Fruit fly (Drosophila melanogaster) whole organism, embryonic: ENCODE data around the gene Spn28Db.
A peak's percentile ranks its signal among the peaks of the same experiment; 100 is the strongest.
"Not testable (repeated sequence)": the region's sequence is repeated elsewhere in the genome, so short reads cannot be mapped to it uniquely, and the experiment has no call there.

Experiments used
- Bgb ChIP-seq: fragments of 200-800 bp; sonication (Bioruptor generic); IDR thresholded peaks from 2 replicates; pipeline ENCODE4 v1.3.6; 2022; ENCODE audit warnings: missing biosample characterization, missing genetic modification characterization; ENCODE audit not compliant: partially characterized antibody
- Blimp-1 ChIP-seq: fragments of 200-800 bp; sonication (Bioruptor generic); optimal IDR thresholded peaks from 3 replicates; lab custom pipeline; 2018; ENCODE audit warnings: missing biosample characterization, missing genetic modification characterization, mild to moderate bottlenecking, moderate library complexity, missing genetic modification reagents
- CG11247 ChIP-seq: fragments of 200-800 bp; sonication (Bioruptor generic); IDR thresholded peaks from 2 replicates; pipeline ENCODE4 v1.3.6; 2022; ENCODE audit warnings: missing biosample characterization, missing genetic modification characterization
- CG14860 ChIP-seq: fragments of 200-800 bp; sonication (Bioruptor generic); IDR thresholded peaks from 3 replicates; pipeline ENCODE4 v1.3.6; 2022; ENCODE audit warnings: missing biosample characterization, missing genetic modification characterization; ENCODE audit not compliant: partially characterized antibody
- CG14965 ChIP-seq: fragments of 200-800 bp; sonication (Bioruptor generic); optimal IDR thresholded peaks from 2 replicates; lab custom pipeline; 2016; ENCODE audit warnings: missing biosample characterization, missing genetic modification characterization, borderline replicate concordance
- CG15601 ChIP-seq: fragments of 200-800 bp; sonication (Bioruptor generic); optimal IDR thresholded peaks from 3 replicates; lab custom pipeline; 2019; ENCODE audit warnings: missing biosample characterization, mild to moderate bottlenecking, missing genetic modification characterization, moderate library complexity
- CG17912 ChIP-seq: fragments of 200-800 bp; sonication (Bioruptor generic); optimal IDR thresholded peaks from 2 replicates; lab custom pipeline; 2018; ENCODE audit warnings: missing biosample characterization, mild to moderate bottlenecking, missing genetic modification characterization
- CG2712 ChIP-seq: fragments of 200-800 bp; optimal IDR thresholded peaks from 3 replicates; lab custom pipeline; 2019; ENCODE audit warnings: missing biosample characterization, mild to moderate bottlenecking, missing genetic modification characterization, moderate library complexity
- CG3163 ChIP-seq: fragments of 200-800 bp; sonication (Bioruptor generic); optimal IDR thresholded peaks from 3 replicates; lab custom pipeline; 2016; ENCODE audit warnings: missing biosample characterization, missing genetic modification characterization
- CG33213 ChIP-seq: fragments of 200-800 bp; sonication (Bioruptor generic); optimal IDR thresholded peaks from 3 replicates; lab custom pipeline; 2016; ENCODE audit warnings: missing biosample characterization, missing genetic modification characterization
- CG33557 ChIP-seq: fragments of 200-800 bp; sonication (Bioruptor generic); optimal IDR thresholded peaks from 2 replicates; lab custom pipeline; 2019; ENCODE audit warnings: missing biosample characterization, mild to moderate bottlenecking, missing genetic modification characterization, moderate library complexity
- CG34422 ChIP-seq: fragments of 200-800 bp; sonication (Bioruptor generic); IDR thresholded peaks from 3 replicates; pipeline ENCODE4 v1.3.6; 2022; ENCODE audit warnings: missing biosample characterization, missing genetic modification characterization
- CG6654 ChIP-seq: fragments of 200-800 bp; sonication (Bioruptor generic); optimal IDR thresholded peaks from 2 replicates; lab custom pipeline; 2017; ENCODE audit warnings: missing biosample characterization, mild to moderate bottlenecking, missing genetic modification characterization
- CG7839 ChIP-seq: fragments of 200-800 bp; sonication (Bioruptor generic); optimal IDR thresholded peaks from 3 replicates; lab custom pipeline; 2018; ENCODE audit warnings: missing biosample characterization, mild to moderate bottlenecking, missing genetic modification characterization, moderate library complexity
- CG8924 ChIP-seq: fragments of 200-800 bp; optimal IDR thresholded peaks from 3 replicates; lab custom pipeline; 2019; ENCODE audit warnings: missing biosample characterization, mild to moderate bottlenecking, missing genetic modification characterization, moderate library complexity
- CG9437 ChIP-seq: fragments of 200-800 bp; sonication (Bioruptor generic); optimal IDR thresholded peaks from 2 replicates; lab custom pipeline; 2018; ENCODE audit warnings: missing biosample characterization, mild to moderate bottlenecking, missing genetic modification characterization
- CG9817 ChIP-seq: fragments of 200-800 bp; sonication (Bioruptor generic); optimal IDR thresholded peaks from 2 replicates; lab custom pipeline; 2018; ENCODE audit warnings: missing biosample characterization, mild to moderate bottlenecking, missing genetic modification characterization, moderate library complexity
- Deaf1 ChIP-seq: fragments of 200-800 bp; optimal IDR thresholded peaks from 3 replicates; lab custom pipeline; 2019; ENCODE audit warnings: missing biosample characterization, mild to moderate bottlenecking, missing genetic modification characterization, moderate library complexity
- Dek ChIP-seq: fragments of 200-800 bp; sonication (Bioruptor generic); optimal IDR thresholded peaks from 3 replicates; lab custom pipeline; 2019; ENCODE audit warnings: missing biosample characterization, mild to moderate bottlenecking, missing genetic modification characterization, moderate library complexity
- Dll ChIP-seq: fragments of 200-800 bp; sonication (Bioruptor generic); IDR thresholded peaks from 4 replicates; pipeline ENCODE4 v1.3.6; 2022; ENCODE audit warnings: missing biosample characterization, missing genetic modification characterization; ENCODE audit not compliant: partially characterized antibody
- Dref ChIP-seq: fragments of 200-800 bp; sonication (Bioruptor generic); IDR thresholded peaks from 2 replicates; pipeline ENCODE4 v1.3.6; 2022; ENCODE audit warnings: missing biosample characterization, missing genetic modification characterization
- E2f2 ChIP-seq: fragments of 200-800 bp; sonication (Bioruptor generic); IDR thresholded peaks from 2 replicates; pipeline ENCODE4 v1.3.6; 2022; ENCODE audit warnings: missing biosample characterization, missing genetic modification characterization
- Ets97D ChIP-seq: fragments of 200-800 bp; sonication (Bioruptor generic); optimal IDR thresholded peaks from 3 replicates; lab custom pipeline; 2016; ENCODE audit warnings: missing biosample characterization, missing genetic modification characterization
- H2.0 ChIP-seq: fragments of 200-800 bp; sonication (Bioruptor generic); IDR thresholded peaks from 2 replicates; pipeline ENCODE4 v1.3.6; 2022; ENCODE audit warnings: missing biosample characterization, missing genetic modification characterization
- MESR4 ChIP-seq: fragments of 200-800 bp; sonication (Bioruptor generic); optimal IDR thresholded peaks from 2 replicates; lab custom pipeline; 2018; ENCODE audit warnings: missing biosample characterization, mild to moderate bottlenecking, missing genetic modification characterization, moderate library complexity
- NFAT ChIP-seq: fragments of 200-800 bp; sonication (Bioruptor generic); IDR thresholded peaks from 2 replicates; pipeline ENCODE4 v1.3.6; 2022; ENCODE audit warnings: missing biosample characterization, missing genetic modification characterization
- Opbp ChIP-seq: fragments of 200-800 bp; sonication (Bioruptor generic); IDR thresholded peaks from 3 replicates; pipeline ENCODE4 v1.3.6; 2022; ENCODE audit warnings: missing biosample characterization, missing genetic modification characterization; ENCODE audit not compliant: partially characterized antibody
- Pdp1 ChIP-seq, 2 experiments: fragments of 200-800 bp; sonication (Bioruptor generic); optimal IDR thresholded peaks; 3 replicates each; lab custom pipeline; 2016; ENCODE audit warnings: missing biosample characterization in 2 of 2, missing genetic modification characterization in 2 of 2, mild to moderate bottlenecking in 1 of 2, moderate library complexity in 1 of 2
- Rfx ChIP-seq: fragments of 200-800 bp; sonication (Bioruptor generic); IDR thresholded peaks from 2 replicates; pipeline ENCODE4 v1.3.6; 2022; ENCODE audit warnings: missing biosample characterization, missing genetic modification characterization
- Xbp1 ChIP-seq: fragments of 200-800 bp; sonication (Bioruptor generic); optimal IDR thresholded peaks from 3 replicates; lab custom pipeline; 2016; ENCODE audit warnings: missing biosample characterization, mild to moderate bottlenecking, missing genetic modification characterization
- amos ChIP-seq: fragments of 200-800 bp; sonication (Bioruptor generic); IDR thresholded peaks from 2 replicates; pipeline ENCODE4 v1.3.6; 2022; ENCODE audit warnings: missing biosample characterization, missing genetic modification characterization; ENCODE audit not compliant: partially characterized antibody
- bcd ChIP-seq: fragments of 200-800 bp; sonication (Bioruptor generic); optimal IDR thresholded peaks from 2 replicates; lab custom pipeline; 2017; ENCODE audit warnings: missing biosample characterization, mild to moderate bottlenecking, missing genetic modification characterization
- cad ChIP-seq: fragments of >200 bp; optimal IDR thresholded peaks from 2 replicates; lab custom pipeline; 2017; ENCODE audit warnings: missing biosample characterization, missing genetic modification characterization
- chif ChIP-seq, 2 experiments: fragments of 200-800 bp; sonication (Bioruptor generic); optimal IDR thresholded peaks; 3 replicates each; lab custom pipeline; 2016; ENCODE audit warnings: missing biosample characterization in 2 of 2, missing genetic modification characterization in 2 of 2
- gcm2 ChIP-seq: fragments of 200-800 bp; sonication (Bioruptor generic); optimal IDR thresholded peaks from 2 replicates; lab custom pipeline; 2016; ENCODE audit warnings: missing biosample characterization, missing genetic modification characterization
- gsb-n ChIP-seq: fragments of 200-800 bp; sonication (Bioruptor generic); optimal IDR thresholded peaks from 3 replicates; lab custom pipeline; 2018; ENCODE audit warnings: missing biosample characterization, mild to moderate bottlenecking, missing genetic modification characterization
- knrl ChIP-seq: fragments of 200-800 bp; sonication (Bioruptor generic); IDR thresholded peaks from 3 replicates; pipeline ENCODE4 v1.3.6; 2022; ENCODE audit warnings: missing biosample characterization, missing genetic modification characterization; ENCODE audit not compliant: partially characterized antibody
- onecut ChIP-seq: fragments of 200-800 bp; sonication (Bioruptor generic); IDR thresholded peaks from 2 replicates; pipeline ENCODE4 v1.3.6; 2022; ENCODE audit warnings: missing biosample characterization, missing genetic modification characterization
- pan ChIP-seq, 4 experiments: fragments of >200 bp in 3 of 4; fragments of 200-800 bp in 1 of 4; sonication (Bioruptor generic) in 1 of 4; optimal IDR thresholded peaks in 3 of 4; IDR thresholded peaks in 1 of 4; 2 replicates each; pipeline versions ENCODE4 v1.3.6 to Lab custom; 2017 to 2022; ENCODE audit warnings: missing biosample characterization in 2 of 4, missing genetic modification characterization in 2 of 4, mixed read lengths in 1 of 4
- row ChIP-seq: fragments of 200-800 bp; sonication (Bioruptor generic); IDR thresholded peaks from 3 replicates; pipeline ENCODE4 v1.3.6; 2022; ENCODE audit warnings: missing biosample characterization, missing genetic modification characterization
- slbo ChIP-seq: fragments of 200-800 bp; sonication (Bioruptor generic); IDR thresholded peaks from 2 replicates; pipeline ENCODE4 v1.3.6; 2022; ENCODE audit warnings: missing biosample characterization, missing genetic modification characterization
- tna ChIP-seq: fragments of 200-800 bp; sonication (Bioruptor generic); IDR thresholded peaks from 2 replicates; pipeline ENCODE4 v1.3.6; 2022; ENCODE audit warnings: missing biosample characterization, missing genetic modification characterization; ENCODE audit not compliant: partially characterized antibody

Gene Spn28Db

DNA sequence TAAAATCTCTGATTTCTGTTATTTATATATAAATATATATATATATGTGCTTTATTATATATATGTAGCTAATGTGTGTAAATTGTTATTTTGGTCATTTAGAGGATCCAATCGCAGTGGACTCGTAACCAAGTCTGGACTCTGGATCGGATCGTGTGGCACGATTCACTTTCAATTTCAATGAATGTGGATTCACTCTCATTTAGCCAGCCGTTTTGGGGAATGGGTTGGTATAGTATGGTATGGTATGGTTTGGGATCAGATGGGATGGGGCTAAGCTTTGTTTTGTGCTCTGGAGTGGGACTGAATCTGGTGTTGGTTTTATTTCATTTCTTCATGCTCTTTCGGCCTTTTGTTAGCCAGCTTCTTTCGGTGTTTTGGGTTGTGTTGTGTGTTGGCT, 28.8 kb downstream of the Spn28Db start:
- TF ChIP-seq gsb-n (tag; lab: Kevin White, UChicago) (peak; percentile 27), CG33557 (GFP tag; lab: Kevin White, UChicago) (peak; percentile 25), gcm2 (no peak), CG33213 (GFP tag; lab: Kevin White, UChicago) (no peak), Blimp-1 (GFP tag; lab: Kevin White, UChicago) (peak; percentile 97)
- TF ChIP-seq, all 482 proteins: peak for 3

DNA sequence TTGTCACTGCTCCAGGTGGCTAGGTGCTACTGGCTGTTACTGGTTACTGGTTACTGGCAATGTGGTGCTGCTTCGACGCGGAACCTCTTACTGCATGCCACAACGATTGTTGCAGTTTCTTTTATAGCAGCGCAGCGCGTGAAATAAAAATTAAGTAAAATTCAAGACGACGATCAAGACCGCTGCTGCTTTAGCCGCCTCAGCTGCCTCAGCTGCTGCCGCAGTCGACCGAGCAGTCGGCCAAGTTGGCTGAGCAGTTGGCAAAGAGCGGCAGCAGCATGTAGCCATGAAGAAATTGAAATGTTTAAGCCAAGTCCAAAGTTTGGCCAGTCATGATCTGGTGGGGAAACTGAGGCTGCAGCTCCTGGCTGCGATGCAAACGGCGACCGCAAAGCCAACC, 29.8 kb downstream of the Spn28Db start, which contains the start of gene TwdlE:
TSS of gene TwdlE (minus strand) at position 101 of the 400 bp plus-strand sequence.
- no peak for TF ChIP-seq CG8924 (tag; lab: Kevin White, UChicago)
- no peak for TF ChIP-seq MESR4 (GFP tag; lab: Kevin White, UChicago)
- no peak for TF ChIP-seq CG15601 (tag; lab: Kevin White, UChicago)
- TF ChIP-seq CG14965 (GFP tag; lab: Kevin White, UChicago): no peak
- no peak for TF ChIP-seq CG9437 (GFP tag; lab: Kevin White, UChicago)
- no peak for TF ChIP-seq bcd (GFP tag; lab: Kevin White, UChicago)
- TF ChIP-seq cad (GFP tag; lab: Kevin White, UChicago): no peak

DNA sequence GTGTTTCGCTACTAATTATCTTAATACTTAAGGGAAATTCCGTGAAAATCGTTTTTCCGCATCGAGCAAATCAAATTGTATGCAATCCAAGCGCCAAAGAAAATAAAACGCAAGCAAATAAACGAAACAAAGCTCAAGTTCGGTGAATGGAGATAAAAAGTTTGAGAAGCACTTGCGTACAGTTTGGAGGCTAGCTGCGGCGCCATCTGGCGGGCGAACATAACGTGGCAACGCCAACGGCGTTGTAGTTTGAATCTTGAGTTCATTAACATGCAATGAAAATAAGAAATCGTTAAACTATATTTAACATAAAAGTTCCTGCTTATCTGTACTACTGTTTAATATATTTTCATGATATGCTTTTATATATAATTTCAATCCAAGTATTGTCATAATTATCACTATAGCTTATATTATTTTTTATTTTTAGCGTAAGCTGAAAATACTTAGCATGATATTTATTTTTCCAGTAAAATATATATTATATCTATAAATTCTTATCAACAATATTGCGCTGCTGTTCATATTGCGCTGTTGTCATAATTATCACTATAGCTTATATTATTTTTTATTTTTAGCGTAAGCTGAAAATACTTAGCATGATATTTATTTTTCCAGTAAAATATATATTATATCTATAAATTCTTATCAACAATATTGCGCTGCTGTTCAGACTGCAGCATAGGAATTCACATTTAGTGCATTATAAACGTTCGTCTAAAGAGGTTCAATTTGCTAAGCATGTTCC, 34.0 kb downstream of the Spn28Db start, which contains the start of gene lectin-28C:
TSS of gene lectin-28C (plus strand) at position 698 of the 748 bp plus-strand sequence.
- peak; percentile 30 for TF ChIP-seq CG7839
- TF ChIP-seq row: peak; percentile 23; the same call in 1 of the 3 replicates
- 0 out of 2 replicates have a peak, but pooled peaks have one; percentile 14 for TF ChIP-seq H2.0 (GFP tag; lab: Robert Waterston, UW)
- TF ChIP-seq CG6654: peak; percentile 100
- TF ChIP-seq cad (GFP tag; lab: Kevin White, UChicago): peak; percentile 94
- peak; percentile 29 for TF ChIP-seq CG17912 (GFP tag; lab: Kevin White, UChicago)
- TF ChIP-seq CG2712 (tag; lab: Kevin White, UChicago): peak; percentile 11
- peak; percentile 47; the same call in 2 of the 3 replicates for TF ChIP-seq knrl (GFP tag; lab: Robert Waterston, UW)
- TF ChIP-seq CG11247 (GFP tag; lab: Robert Waterston, UW): peak; percentile 21; the same call in 1 of the 2 replicates
- TF ChIP-seq onecut (GFP tag; lab: Robert Waterston, UW): peak; percentile 9; the same call in 1 of the 2 replicates
- TF ChIP-seq Rfx (GFP tag; lab: Robert Waterston, UW): peak; percentile 64
- TF ChIP-seq CG15601 (tag; lab: Kevin White, UChicago): peak; percentile 2
- TF ChIP-seq Dek (tag; lab: Kevin White, UChicago): peak; percentile 2
- peak; percentile 8 for TF ChIP-seq CG9817 (tag; lab: Kevin White, UChicago)
- TF ChIP-seq chif (GFP tag; optimal IDR thresholded peaks at IDR 0.05; lab: Kevin White, UChicago): peak in 1 of 2 experiments; percentile 13
- TF ChIP-seq Ets97D (GFP tag; lab: Kevin White, UChicago): peak; percentile 36
- peak; percentile 32; the same call in 1 of the 2 replicates for TF ChIP-seq tna (GFP tag; lab: Robert Waterston, UW)
- TF ChIP-seq Xbp1: peak; percentile 13
- peak; percentile 1 for TF ChIP-seq Blimp-1 (GFP tag; lab: Kevin White, UChicago)
- peak; percentile 17; the same call in 1 of the 3 replicates for TF ChIP-seq CG34422 (GFP tag; lab: Robert Waterston, UW)
- 0 out of 3 replicates have a peak, but pooled peaks have one; percentile 32 for TF ChIP-seq CG14860
- TF ChIP-seq Opbp (GFP tag; lab: Robert Waterston, UW): peak; percentile 82
- TF ChIP-seq Dref (GFP tag; lab: Robert Waterston, UW): 0 out of 2 replicates have a peak, but pooled peaks have one; percentile 20
- 0 out of 2 replicates have a peak, but pooled peaks have one; percentile 5 for TF ChIP-seq NFAT (GFP tag; lab: Robert Waterston, UW)
- TF ChIP-seq Bgb: peak; percentile 71
- TF ChIP-seq Deaf1 (tag; lab: Kevin White, UChicago): peak; percentile 8
- TF ChIP-seq amos (GFP tag; lab: Robert Waterston, UW): peak; percentile 61
- peak; percentile 22; the same call in 1 of the 4 replicates for TF ChIP-seq Dll (GFP tag; lab: Robert Waterston, UW)
- peak; percentile 68 for TF ChIP-seq E2f2 (GFP tag; lab: Robert Waterston, UW)
- TF ChIP-seq CG3163 (GFP tag; lab: Kevin White, UChicago): peak; percentile 27
- peak in 1 of 2 experiments; percentile 1 for TF ChIP-seq Pdp1 (GFP tag; optimal IDR thresholded peaks at IDR 0.05; lab: Kevin White, UChicago)
- TF ChIP-seq slbo (GFP tag; lab: Robert Waterston, UW): 0 out of 2 replicates have a peak, but pooled peaks have one; percentile 32
- not testable (repeated sequence) for TF ChIP-seq pan (optimal IDR thresholded peaks at IDR 0.05; lab: Kevin White, UChicago)
- TF ChIP-seq pan (GFP tag; optimal IDR thresholded peaks at IDR 0.05 in 1 of 2, IDR thresholded peaks at IDR 0.05 in 1 of 2): peak in 1 of 2 experiments; percentile 45
